Fruit fly (Drosophila melanogaster): ENCODE measurements around the gene CG5162.

The CG5162 gene

dm6 chrX:17186432-17186831, 28.7 kb upstream of the CG5162 start (continued):
- no peak for TF ChIP-seq Hr39 (optimal IDR thresholded peaks at IDR 0.05)
- no peak for TF ChIP-seq hkb (optimal IDR thresholded peaks at IDR 0.05)
- TF ChIP-seq hkb (GFP tag; IDR thresholded peaks at IDR 0.05), result no peak
- peak in 1 of 2 experiments; percentile 59 for TF ChIP-seq Pdp1 (GFP tag; optimal IDR thresholded peaks at IDR 0.05)
- TF ChIP-seq so (GFP tag; IDR thresholded peaks at IDR 0.05), result no peak
- peak; percentile 46 for TF ChIP-seq exex (tag; optimal IDR thresholded peaks at IDR 0.05)
- TF ChIP-seq sqz (GFP tag; optimal IDR thresholded peaks at IDR 0.05), result peak; percentile 24
- no peak for TF ChIP-seq insv (GFP tag; optimal IDR thresholded peaks at IDR 0.05)
- TF ChIP-seq CG16779 (GFP tag; IDR thresholded peaks at IDR 0.05), result no peak
- TF ChIP-seq D19B (GFP tag; optimal IDR thresholded peaks at IDR 0.05), result no peak
- no peak for TF ChIP-seq CG14014 (GFP tag; IDR thresholded peaks at IDR 0.05)
- no peak for TF ChIP-seq Med (GFP tag)
- no peak for TF ChIP-seq CG12299 (tag; optimal IDR thresholded peaks at IDR 0.05)
- TF ChIP-seq hbn (GFP tag; IDR thresholded peaks at IDR 0.05; ENCODE audit: partially characterized antibody), result no peak
- no peak for TF ChIP-seq CG9609 (GFP tag; optimal IDR thresholded peaks at IDR 0.05)
- TF ChIP-seq row (GFP tag; IDR thresholded peaks at IDR 0.05), result no peak
- no peak for TF ChIP-seq CG15269 (tag; optimal IDR thresholded peaks at IDR 0.05)
- TF ChIP-seq Vsx1 (GFP tag; optimal IDR thresholded peaks at IDR 0.05), result peak; percentile 11
- no peak for TF ChIP-seq CG16813 (GFP tag; IDR thresholded peaks at IDR 0.05; ENCODE audit: partially characterized antibody)
- no peak for TF ChIP-seq scrt (GFP tag; optimal IDR thresholded peaks at IDR 0.05)
- TF ChIP-seq CG6813 (GFP tag; optimal IDR thresholded peaks at IDR 0.05), result no peak
- no peak for TF ChIP-seq ken (GFP tag; IDR thresholded peaks at IDR 0.05)
- TF ChIP-seq sd (tag; optimal IDR thresholded peaks at IDR 0.05), result peak; percentile 12
- TF ChIP-seq CG4854 (GFP tag; optimal IDR thresholded peaks at IDR 0.05), result no peak
- no peak for TF ChIP-seq CG7372 (GFP tag; IDR thresholded peaks at IDR 0.05)
- TF ChIP-seq slp2 (GFP tag; optimal IDR thresholded peaks at IDR 0.05), result no peak

- TF ChIP-seq Usf (GFP tag; optimal IDR thresholded peaks at IDR 0.05) (no peak), CG14965 (GFP tag; optimal IDR thresholded peaks at IDR 0.05; ENCODE audit: borderline replicate concordance) (no peak), hkb (optimal IDR thresholded peaks at IDR 0.05) (no peak), hkb (GFP tag; IDR thresholded peaks at IDR 0.05) (peak; percentile 61), CG4424 (GFP tag; optimal IDR thresholded peaks at IDR 0.05) (peak; percentile 15), Sox102F (GFP tag; optimal IDR thresholded peaks at IDR 0.05) (peak; percentile 46), CG12219 (GFP tag; optimal IDR thresholded peaks at IDR 0.05) (no peak), E2f2 (GFP tag; IDR thresholded peaks at IDR 0.05) (0 out of 2 replicates have a peak, but pooled peaks have one; percentile 12), Bgb (GFP tag; IDR thresholded peaks at IDR 0.05; ENCODE audit: partially characterized antibody) (no peak), row (GFP tag; IDR thresholded peaks at IDR 0.05) (peak; percentile 38; the same call in 1 of the 3 replicates), CG11695 (GFP tag; IDR thresholded peaks at IDR 0.05) (0 out of 3 replicates have a peak, but pooled peaks have one; percentile 40), Ssrp (tag; optimal IDR thresholded peaks at IDR 0.05) (peak; percentile 37), CG8388 (GFP tag; optimal IDR thresholded peaks at IDR 0.05) (peak; percentile 11), CG8359 (GFP tag; optimal IDR thresholded peaks at IDR 0.05; ENCODE audit: borderline replicate concordance) (no peak), CoRest (tag; optimal IDR thresholded peaks at IDR 0.05) (peak; percentile 20), cad (GFP tag; optimal IDR thresholded peaks at IDR 0.05) (no peak), Xrp1 (GFP tag; IDR thresholded peaks at IDR 0.05) (peak; percentile 50; the same call in 1 of the 2 replicates), ato (GFP tag; IDR thresholded peaks at IDR 0.05; ENCODE audit: partially characterized antibody) (no peak), CG6175 (GFP tag; IDR thresholded peaks at IDR 0.05) (no peak), Gug (GFP tag; IDR thresholded peaks at IDR 0.05) (no peak), hth (optimal IDR thresholded peaks at IDR 0.05) (no peak), bsh (GFP tag; optimal IDR thresholded peaks at IDR 0.05) (peak in 1 of 2 experiments; percentile 42), CG3838 (GFP tag; optimal IDR thresholded peaks at IDR 0.05) (no peak), CG17829 (tag; optimal IDR thresholded peaks at IDR 0.05) (no peak), CG2712 (tag; optimal IDR thresholded peaks at IDR 0.05) (peak; percentile 38), CG10147 (GFP tag; optimal IDR thresholded peaks at IDR 0.05) (no peak), HLH54F (GFP tag; optimal IDR thresholded peaks at IDR 0.05) (no peak), dysf (GFP tag; IDR thresholded peaks at IDR 0.05) (peak; percentile 39; the same call in 1 of the 3 replicates)
Observed at dm6 chrX:17187495-17187894, 27.6 kb upstream of the CG5162 start.
